Worm (Caenorhabditis elegans) whole organism, L4/young adult: ENCODE results near the gene irld-3.

ENCODE experiments used
- W03F9.2 ChIP-seq: fragments of 150-350 bp; optimal IDR thresholded peaks from 2 replicates; lab custom pipeline; 2014; ENCODE audit warnings: missing biosample characterization, missing genetic modification characterization
- him-1 ChIP-seq: sonication (generic microtip); optimal IDR thresholded peaks from 2 replicates; lab custom pipeline; 2016; ENCODE audit warnings: missing genotype, missing genetic modification reagents, missing genetic modification characterization, missing compliant biosample characterization

ce11 chrV:3112198-3112597, 26.2 kb downstream of the irld-3 start:
- TF ChIP-seq W03F9.2 (tag; lab: Kevin White, UChicago) (no peak), him-1 (tag; lab: Kevin White, UChicago) (no peak)
